Worm (Caenorhabditis elegans) whole organism, early embryonic: ENCODE data around the gene R09E12.9.
"Not testable (repeated sequence)": the region's sequence is repeated elsewhere in the genome, so short reads cannot be mapped to it uniquely, and the experiment has no call there.

ENCODE experiments used
- F13C5.2 ChIP-seq: sonication (generic microtip); optimal IDR thresholded peaks from 2 replicates; lab custom pipeline; 2017; ENCODE audit warnings: mild to moderate bottlenecking, missing genetic modification characterization, inconsistent platforms, missing compliant biosample characterization
- ama-1 ChIP-seq: fragments of 150-350 bp; optimal IDR thresholded peaks from 2 replicates; lab custom pipeline; 2014
- ets-7 ChIP-seq: sonication (generic microtip); optimal IDR thresholded peaks from 2 replicates; lab custom pipeline; 2016; ENCODE audit warnings: missing genotype, missing genetic modification characterization, missing compliant biosample characterization
- flt-1 ChIP-seq: fragments of 200-800 bp; sonication (Bioruptor generic); IDR thresholded peaks from 2 replicates; pipeline ENCODE4 v1.3.6; 2022; ENCODE audit warnings: missing genetic modification characterization, missing compliant biosample characterization
- scrt-1 ChIP-seq: fragments of 200-800 bp; sonication (Bioruptor generic); IDR thresholded peaks from 2 replicates; pipeline ENCODE4 v1.3.6; 2022; ENCODE audit warnings: missing genetic modification characterization, missing compliant biosample characterization
- tbx-11 ChIP-seq: fragments of 200-800 bp; sonication (Bioruptor generic); IDR thresholded peaks from 2 replicates; pipeline ENCODE4 v1.3.6; 2022; ENCODE audit warnings: missing genetic modification characterization, missing compliant biosample characterization
- tbx-37 ChIP-seq: fragments of 200-800 bp; sonication (Bioruptor generic); conservative IDR thresholded peaks from 2 replicates; pipeline ENCODE4 v1.3.6; 2022; ENCODE audit warnings: missing genetic modification reagents, missing genetic modification characterization, missing compliant biosample characterization

DNA sequence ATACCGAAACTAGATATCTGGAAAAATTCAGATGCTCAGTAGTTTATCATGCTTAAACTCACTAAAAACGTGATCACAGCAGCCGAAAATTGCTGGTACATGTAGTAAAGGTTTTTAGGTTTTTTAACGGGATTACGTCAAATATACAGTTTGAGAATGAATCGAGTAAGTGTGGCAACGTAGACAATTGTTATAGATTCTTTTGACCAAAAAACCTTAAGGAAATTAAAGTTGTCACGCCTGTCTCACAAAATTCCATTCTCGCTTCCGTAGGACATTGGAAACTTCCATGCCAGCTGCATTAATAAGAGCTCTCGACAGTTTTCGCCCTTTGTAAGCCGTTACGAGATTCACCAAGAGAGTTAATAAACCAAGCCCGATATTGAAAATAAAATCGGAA is 45.5 kb downstream of the R09E12.9 start, which contains the start of gene srx-31:
- TF ChIP-seq ama-1 (lab: Kevin White, UChicago); flt-1; tbx-11 (GFP tag; lab: Robert Waterston, UW); scrt-1 (GFP tag; lab: Robert Waterston, UW); F13C5.2 (tag; lab: Kevin White, UChicago); tbx-37 (GFP tag; lab: Robert Waterston, UW); ets-7 (tag; lab: Kevin White, UChicago): not testable (repeated sequence)
